Worm (Caenorhabditis elegans): Measurements from ENCODE around the gene C50B6.7.

ce11 chrV:13367024-13367423 lies 42.2 kb upstream of the C50B6.7 start, which contains the start of gene srx-125:
- TF ChIP-seq hlh-1 (tag; optimal IDR thresholded peaks at IDR 0.05) (no peak), unc-62 (GFP tag; optimal IDR thresholded peaks at IDR 0.05) (no peak), lin-13 (tag; optimal IDR thresholded peaks at IDR 0.05) (no peak), nhr-12 (tag; optimal IDR thresholded peaks at IDR 0.05) (no peak), snpc-4 (tag; optimal IDR thresholded peaks at IDR 0.05) (no peak), ces-1 (GFP tag; optimal IDR thresholded peaks at IDR 0.05) (no peak), nhr-28 (tag; optimal IDR thresholded peaks at IDR 0.05) (no peak), bed-3 (GFP tag; optimal IDR thresholded peaks at IDR 0.05) (no peak), elt-3 (tag; optimal IDR thresholded peaks at IDR 0.05) (no peak), unc-120 (tag; optimal IDR thresholded peaks at IDR 0.05; ENCODE audit: poor library complexity, severe bottlenecking) (no peak), blmp-1 (tag; optimal IDR thresholded peaks at IDR 0.05) (no peak), ham-2 (GFP tag; optimal IDR thresholded peaks at IDR 0.05) (no peak), unc-39 (tag; optimal IDR thresholded peaks at IDR 0.05) (no peak), ceh-39 (tag; optimal IDR thresholded peaks at IDR 0.05) (no peak)

All from whole organism, mixed stage, embryonic.